Fruit fly (Drosophila melanogaster): ENCODE measurements around the gene CG6891.

Gene CG6891

dm6 chrX:18783417-18784123 is 8.5 kb downstream of the CG6891 start, which contains the start of gene CG18259:
Gene CG18259 (minus strand): TSS chrX:18783494.
- TF ChIP-seq foxo (GFP tag; optimal IDR thresholded peaks at IDR 0.05) (peak in 1 of 2 experiments; percentile 5), Mio (GFP tag; optimal IDR thresholded peaks at IDR 0.05) (no peak), ey (GFP tag; optimal IDR thresholded peaks at IDR 0.05) (no peak), lola (GFP tag; optimal IDR thresholded peaks at IDR 0.05) (no peak), CG9705 (GFP tag; optimal IDR thresholded peaks at IDR 0.05) (peak; percentile 18), Hr78 (GFP tag; optimal IDR thresholded peaks at IDR 0.05) (no peak), CrebA (GFP tag; optimal IDR thresholded peaks at IDR 0.05; ENCODE audit: borderline replicate concordance) (no peak), Rel (GFP tag; optimal IDR thresholded peaks at IDR 0.05) (no peak), Rel (tag; optimal IDR thresholded peaks at IDR 0.05) (no peak), GATAd (GFP tag; optimal IDR thresholded peaks at IDR 0.05) (no peak), Abd-B (GFP tag; optimal IDR thresholded peaks at IDR 0.05) (no peak), br (GFP tag; optimal IDR thresholded peaks at IDR 0.05) (no peak), pan (optimal IDR thresholded peaks at IDR 0.05) (no peak), dsf (GFP tag; optimal IDR thresholded peaks at IDR 0.05; ENCODE audit: borderline replicate concordance) (no peak), brk (GFP tag; optimal IDR thresholded peaks at IDR 0.05) (no peak), N (GFP tag; optimal IDR thresholded peaks at IDR 0.05) (peak; percentile 83), Dif (GFP tag; optimal IDR thresholded peaks at IDR 0.05; ENCODE audit: partially characterized antibody) (no peak), HLH106 (tag; optimal IDR thresholded peaks at IDR 0.05) (peak; percentile 26), Vsx2 (GFP tag; optimal IDR thresholded peaks at IDR 0.05; ENCODE audit: partially characterized antibody) (no peak), h (GFP tag; optimal IDR thresholded peaks at IDR 0.05) (peak; percentile 19), tai (GFP tag; optimal IDR thresholded peaks at IDR 0.05) (no peak), rgr (GFP tag; optimal IDR thresholded peaks at IDR 0.05) (no peak), Myc (optimal IDR thresholded peaks at IDR 0.05) (peak; percentile 1), Sp1 (GFP tag; optimal IDR thresholded peaks at IDR 0.05) (peak; percentile 17), Hnf4 (GFP tag; optimal IDR thresholded peaks at IDR 0.05) (peak; percentile 21), jim (GFP tag; optimal IDR thresholded peaks at IDR 0.05) (no peak), woc (GFP tag; optimal IDR thresholded peaks at IDR 0.05) (peak; percentile 63), Jra (GFP tag; optimal IDR thresholded peaks at IDR 0.05) (no peak)

- TF ChIP-seq CG9705 (GFP tag; optimal IDR thresholded peaks at IDR 0.05) = no peak
- TF ChIP-seq foxo (GFP tag; optimal IDR thresholded peaks at IDR 0.05) = no peak
- TF ChIP-seq Abd-B (GFP tag; optimal IDR thresholded peaks at IDR 0.05) = peak; percentile 39
- peak; percentile 7 for TF ChIP-seq HLH106 (tag; optimal IDR thresholded peaks at IDR 0.05)
- peak; percentile 67 for TF ChIP-seq Hr78 (GFP tag; optimal IDR thresholded peaks at IDR 0.05)
- TF ChIP-seq h (GFP tag; optimal IDR thresholded peaks at IDR 0.05) = peak; percentile 10
- TF ChIP-seq N (GFP tag; optimal IDR thresholded peaks at IDR 0.05) = peak; percentile 95
- no peak for TF ChIP-seq dmrt93B (GFP tag; optimal IDR thresholded peaks at IDR 0.05)
- TF ChIP-seq sage (GFP tag; optimal IDR thresholded peaks at IDR 0.05) = no peak
- TF ChIP-seq Rel (GFP tag; optimal IDR thresholded peaks at IDR 0.05) = no peak
- peak; percentile 14 for TF ChIP-seq Rel (tag; optimal IDR thresholded peaks at IDR 0.05)
- no peak for TF ChIP-seq fru (GFP tag; optimal IDR thresholded peaks at IDR 0.05)
- peak; percentile 10 for TF ChIP-seq woc (GFP tag; optimal IDR thresholded peaks at IDR 0.05)
- TF ChIP-seq OdsH (GFP tag; optimal IDR thresholded peaks at IDR 0.05) = no peak
Observed at dm6 chrX:18788143-18788745, 13.2 kb downstream of the CG6891 start, which contains the start of the genes CG6961 and S6KL. Gene CG6961 (minus strand): TSS chrX:18788210. Gene S6KL (plus strand): TSS chrX:18788464.

DNA sequence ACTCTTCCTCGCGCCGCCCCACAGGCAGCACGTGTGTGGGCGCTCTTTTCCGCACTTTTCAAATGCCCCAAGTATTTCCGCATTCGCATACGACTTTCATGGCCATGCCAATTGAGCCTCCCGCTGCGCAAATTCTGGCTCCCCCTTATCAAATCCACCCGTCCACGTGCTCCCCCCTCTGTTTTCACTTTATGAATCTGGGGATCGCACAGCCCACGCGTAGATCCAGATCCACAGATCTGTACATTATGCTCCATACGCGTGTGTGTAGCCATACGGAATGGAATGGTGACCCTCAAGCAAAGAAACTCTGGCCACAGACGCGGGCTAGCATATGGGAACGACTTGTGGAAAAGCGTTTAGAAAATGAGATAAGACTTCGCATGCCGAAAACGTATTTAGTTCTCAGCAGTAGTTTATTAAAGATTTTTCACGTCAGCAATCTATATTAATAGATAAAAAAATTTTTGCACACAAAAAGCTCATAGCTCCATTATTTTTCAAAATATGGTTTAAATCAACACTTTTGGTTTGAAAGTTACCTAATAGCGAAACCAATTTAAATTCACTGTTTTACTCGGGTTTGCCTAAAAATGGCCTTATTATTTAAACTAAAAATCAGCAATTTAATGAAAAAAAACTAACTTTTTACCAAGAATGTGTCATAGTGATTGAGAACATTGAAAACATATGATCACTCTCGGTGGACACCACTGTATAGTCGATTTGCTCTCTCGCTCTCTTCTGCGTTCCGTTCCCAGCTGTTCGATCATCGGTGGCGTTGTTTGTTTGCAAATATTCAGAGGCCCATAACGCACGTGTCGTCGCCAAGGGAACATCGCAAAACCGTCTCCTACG is 14.6 kb downstream of the CG6891 start:
- TF ChIP-seq Dfd (GFP tag; optimal IDR thresholded peaks at IDR 0.05) = no peak
- TF ChIP-seq dsf (GFP tag; optimal IDR thresholded peaks at IDR 0.05; ENCODE audit: borderline replicate concordance) = no peak
- TF ChIP-seq sage (GFP tag; optimal IDR thresholded peaks at IDR 0.05) = no peak
- TF ChIP-seq Dif (GFP tag; optimal IDR thresholded peaks at IDR 0.05; ENCODE audit: partially characterized antibody) = no peak
- TF ChIP-seq GATAd (GFP tag; optimal IDR thresholded peaks at IDR 0.05) = no peak
- no peak for TF ChIP-seq Mio (GFP tag; optimal IDR thresholded peaks at IDR 0.05)
- peak; percentile 68 for TF ChIP-seq fru (GFP tag; optimal IDR thresholded peaks at IDR 0.05)
- TF ChIP-seq dl (GFP tag; optimal IDR thresholded peaks at IDR 0.05; ENCODE audit: insufficient read depth in 1 of 2, partially characterized antibody in 2 of 2) = no peak
- TF ChIP-seq psq (GFP tag; optimal IDR thresholded peaks at IDR 0.05) = peak; percentile 53
- peak; percentile 27 for TF ChIP-seq h (GFP tag; optimal IDR thresholded peaks at IDR 0.05)
- TF ChIP-seq CG32264 (GFP tag; optimal IDR thresholded peaks at IDR 0.05) = no peak
- peak; percentile 12 for TF ChIP-seq dmrt93B (GFP tag; optimal IDR thresholded peaks at IDR 0.05)
- TF ChIP-seq Myc (optimal IDR thresholded peaks at IDR 0.05) = no peak
- no peak for TF ChIP-seq Abd-B (GFP tag; optimal IDR thresholded peaks at IDR 0.05)
- TF ChIP-seq ey (GFP tag; optimal IDR thresholded peaks at IDR 0.05) = peak; percentile 55
- TF ChIP-seq HLH106 (tag; optimal IDR thresholded peaks at IDR 0.05) = peak; percentile 14
- TF ChIP-seq tai (GFP tag; optimal IDR thresholded peaks at IDR 0.05) = no peak
- peak; percentile 29 for TF ChIP-seq Jra (GFP tag; optimal IDR thresholded peaks at IDR 0.05)
- no peak for TF ChIP-seq jim (GFP tag; optimal IDR thresholded peaks at IDR 0.05)
- TF ChIP-seq Sp1 (GFP tag; optimal IDR thresholded peaks at IDR 0.05) = peak; percentile 43
- TF ChIP-seq Hnf4 (GFP tag; optimal IDR thresholded peaks at IDR 0.05) = peak; percentile 27
- TF ChIP-seq foxo (GFP tag; optimal IDR thresholded peaks at IDR 0.05) = peak in 1 of 2 experiments; percentile 29
- TF ChIP-seq CrebA (GFP tag; optimal IDR thresholded peaks at IDR 0.05; ENCODE audit: borderline replicate concordance) = no peak
- TF ChIP-seq sv (GFP tag; optimal IDR thresholded peaks at IDR 0.05) = peak; percentile 52
- peak; percentile 59 for TF ChIP-seq woc (GFP tag; optimal IDR thresholded peaks at IDR 0.05)
- TF ChIP-seq pan (optimal IDR thresholded peaks at IDR 0.05) = no peak
- peak; percentile 42 for TF ChIP-seq OdsH (GFP tag; optimal IDR thresholded peaks at IDR 0.05)
- TF ChIP-seq br (GFP tag; optimal IDR thresholded peaks at IDR 0.05) = peak; percentile 59
- no peak for TF ChIP-seq Hr83 (GFP tag; optimal IDR thresholded peaks at IDR 0.05; ENCODE audit: poor library complexity, severe bottlenecking)

Measured in whole organism, wandering third instar larva.